Worm (Caenorhabditis elegans) whole organism, L4/young adult: Measurements from ENCODE around the gene fipp-1.

ENCODE experiments used
- dao-5 ChIP-seq: sonication (generic microtip); optimal IDR thresholded peaks from 2 replicates; lab custom pipeline; 2016; ENCODE audit warnings: missing genotype, missing genetic modification characterization, moderate library complexity, missing compliant biosample characterization
- him-1 ChIP-seq: sonication (generic microtip); optimal IDR thresholded peaks from 2 replicates; lab custom pipeline; 2016; ENCODE audit warnings: missing genotype, missing genetic modification reagents, missing genetic modification characterization, missing compliant biosample characterization

DNA sequence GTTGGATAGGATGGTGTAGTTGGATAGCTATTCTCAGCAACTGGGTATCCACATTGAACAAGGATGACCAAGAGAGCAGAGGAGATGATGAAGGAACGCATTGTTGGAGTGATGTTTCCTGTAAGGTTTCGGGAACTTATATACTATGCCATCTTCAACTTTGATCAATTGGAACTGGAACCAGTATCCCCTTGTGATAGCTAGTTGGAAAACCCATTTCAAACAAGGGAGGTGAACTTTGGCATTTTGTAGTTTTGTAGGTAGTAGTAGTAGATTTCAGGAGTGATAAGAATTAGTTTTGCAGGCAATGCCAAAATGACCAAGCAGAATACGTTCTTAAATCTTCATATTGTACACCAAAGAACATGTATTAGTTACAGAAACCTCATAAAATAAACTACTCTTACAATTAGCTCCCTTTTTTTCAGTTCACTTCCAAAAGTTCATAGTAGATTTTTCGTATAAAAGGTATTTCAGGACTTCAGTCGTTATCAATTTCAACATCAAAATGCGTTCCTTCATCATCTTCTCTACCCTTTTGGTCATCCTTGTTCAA is 48.2 kb downstream of the fipp-1 start, which contains the start of the genes Y47D7A.7 and Y47D7A.2:
- no peak for TF ChIP-seq him-1 (tag; lab: Kevin White, UChicago)
- TF ChIP-seq dao-5 = no peak
